Worm (Caenorhabditis elegans) whole organism, late embryonic: ENCODE data around the gene M02A10.1.
A peak's percentile ranks its signal among the peaks of the same experiment; 100 is the strongest.

Experiments used
- ama-1 ChIP-seq: fragments of 150-350 bp; optimal IDR thresholded peaks from 2 replicates; lab custom pipeline; 2014
- elt-2 ChIP-seq: sonication (generic microtip); optimal IDR thresholded peaks from 2 replicates; lab custom pipeline; 2016; ENCODE audit warnings: missing genetic modification reagents, missing genetic modification characterization, missing compliant biosample characterization
- fkh-10 ChIP-seq: fragments of 150-350 bp; optimal IDR thresholded peaks from 2 replicates; lab custom pipeline; 2014; ENCODE audit warnings: missing biosample characterization, missing genetic modification reagents, missing genetic modification characterization
- pax-1 ChIP-seq: fragments of 150-350 bp; optimal IDR thresholded peaks from 2 replicates; lab custom pipeline; 2014; ENCODE audit warnings: missing biosample characterization, missing genetic modification characterization

DNA sequence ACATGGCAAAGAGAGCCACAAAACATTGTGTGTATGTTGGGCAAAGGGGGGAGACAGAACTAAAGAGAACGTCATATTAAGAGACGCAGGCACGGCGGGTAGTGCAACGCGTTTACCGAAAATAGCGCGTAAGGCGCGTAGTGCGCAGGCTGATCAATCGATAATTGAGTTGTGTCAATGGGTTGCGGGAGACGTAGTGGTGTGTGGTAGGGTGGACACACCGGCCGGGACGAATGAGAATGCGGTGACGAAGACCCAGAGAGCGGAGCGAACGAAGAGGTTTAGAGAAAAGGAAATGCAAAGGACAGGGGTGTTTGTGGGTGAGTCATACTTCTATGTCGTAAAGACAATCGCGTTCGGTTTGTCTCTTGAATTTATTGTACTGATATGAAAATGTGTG, 21.1 kb downstream of the M02A10.1 start:
- no peak for TF ChIP-seq fkh-10 (GFP tag; lab: Kevin White, UChicago)
- TF ChIP-seq elt-2 (tag; lab: Kevin White, UChicago): peak; percentile 42
- no peak for TF ChIP-seq ama-1 (lab: Kevin White, UChicago)
- TF ChIP-seq pax-1 (tag; lab: Kevin White, UChicago): peak; percentile 49
